Fruit fly (Drosophila melanogaster) ovary, adult (tissue): ENCODE results near the gene RfC4.

ENCODE experiments used
- CG17801 ChIP-seq: fragments of 200-800 bp; optimal IDR thresholded peaks from 2 replicates; lab custom pipeline; 2019; ENCODE audit warnings: missing biosample characterization, mild to moderate bottlenecking, missing genetic modification characterization, moderate library complexity; ENCODE audit not compliant: partially characterized antibody

RfC4 gene

DNA sequence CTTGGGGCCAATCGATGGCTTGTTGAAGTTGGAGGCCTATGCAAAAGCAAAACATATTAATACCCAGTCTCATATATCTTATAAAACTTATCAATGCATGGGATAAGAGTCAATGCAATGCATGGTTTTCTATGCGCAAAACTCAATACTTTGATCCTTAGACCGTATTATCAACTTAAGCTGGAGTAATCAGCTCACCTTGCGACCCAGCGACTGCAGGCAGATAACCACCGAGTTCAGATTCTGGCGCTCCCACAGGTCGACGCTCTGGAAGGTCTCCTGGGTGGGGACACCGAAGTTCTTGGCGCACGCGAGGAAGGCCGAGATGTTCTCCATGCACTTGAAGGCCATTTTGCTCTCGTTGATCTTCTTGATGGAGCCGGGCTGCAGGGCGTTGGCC is 20.7 kb downstream of the RfC4 start:
- no peak for TF ChIP-seq CG17801 (GFP tag; lab: Kevin White, UChicago)

DNA sequence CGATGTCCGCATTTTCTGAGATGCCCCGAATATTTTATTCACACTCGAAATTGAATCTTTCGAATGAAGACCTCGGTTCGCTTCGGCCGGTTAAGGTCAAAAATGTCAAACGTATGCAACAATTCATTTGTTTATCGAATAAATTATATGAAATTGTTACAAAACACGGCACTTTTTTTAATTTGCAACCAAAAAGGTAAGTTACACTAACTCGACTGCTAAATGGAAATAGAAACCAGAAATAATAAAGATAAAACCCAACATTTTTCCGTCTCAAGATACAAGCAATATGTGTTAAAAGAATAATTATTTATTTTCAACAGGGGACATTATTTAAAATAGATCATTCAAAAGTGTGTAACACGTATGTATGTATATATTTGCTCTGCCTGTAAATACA is 21.8 kb downstream of the RfC4 start:
- no peak for TF ChIP-seq CG17801 (GFP tag; lab: Kevin White, UChicago)

DNA sequence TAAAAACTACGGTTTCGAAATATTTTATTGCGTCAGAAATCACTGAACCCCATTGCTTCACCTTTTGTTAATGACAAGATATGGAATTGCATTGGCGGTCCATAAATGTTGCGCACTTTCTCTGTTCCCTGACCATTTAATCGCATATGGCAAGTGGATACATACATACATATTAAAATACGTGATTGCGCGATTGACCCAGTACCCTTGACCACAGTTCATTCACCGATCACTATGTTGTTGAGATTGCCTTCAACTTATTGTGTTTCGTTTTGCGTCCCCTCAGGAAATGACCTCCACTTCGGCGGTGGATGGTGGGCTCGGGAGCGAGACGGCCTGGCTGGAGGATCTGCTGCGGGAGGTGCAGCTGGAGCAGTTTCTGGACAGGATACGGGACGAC is 25.6 kb downstream of the RfC4 start:
- no peak for TF ChIP-seq CG17801 (GFP tag; lab: Kevin White, UChicago)

- TF ChIP-seq CG17801 (GFP tag; lab: Kevin White, UChicago) = peak; percentile 22
These were observed 26.9 kb downstream of the RfC4 start for dm6 chr3L:4108844-4109494.

DNA sequence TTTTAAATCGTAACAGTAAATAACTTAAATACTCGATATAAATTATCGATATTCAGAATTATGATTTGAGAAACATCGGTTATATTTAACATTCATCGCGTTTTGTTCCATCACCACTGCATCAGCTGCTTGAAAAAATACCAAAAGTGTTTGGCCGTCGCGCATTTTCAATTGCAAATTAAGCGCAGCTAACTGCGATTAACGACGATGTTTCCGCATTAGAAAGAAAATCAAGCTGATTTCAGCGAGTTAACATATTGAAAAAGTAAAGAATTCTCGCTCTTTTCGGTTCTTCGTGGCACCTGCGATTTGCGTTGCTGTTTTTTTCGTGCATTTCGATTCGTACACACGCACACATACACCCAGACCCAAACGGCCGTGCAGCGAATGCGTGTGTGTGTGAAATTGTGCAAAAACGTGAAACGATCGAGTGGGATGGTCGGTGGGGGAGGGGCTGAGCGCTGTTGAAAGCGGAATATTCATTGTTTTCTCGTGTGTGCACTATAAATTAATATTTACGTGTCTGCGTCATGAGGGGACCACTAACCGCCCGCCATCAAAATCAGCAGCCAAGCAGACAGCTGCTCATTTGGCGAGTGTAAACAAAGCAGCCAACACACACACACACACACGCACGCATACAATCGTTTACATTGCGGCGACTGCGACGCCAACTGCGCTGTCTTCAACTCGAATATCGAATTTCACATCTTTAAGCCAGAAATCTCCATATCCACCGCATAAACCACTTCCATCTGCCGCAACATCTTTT is 27.6 kb downstream of the RfC4 start, which contains the start of gene Ack:
TSS of gene Ack (plus strand) at position 115 of the 772 bp plus-strand sequence.
- no peak for TF ChIP-seq CG17801 (GFP tag; lab: Kevin White, UChicago)

DNA sequence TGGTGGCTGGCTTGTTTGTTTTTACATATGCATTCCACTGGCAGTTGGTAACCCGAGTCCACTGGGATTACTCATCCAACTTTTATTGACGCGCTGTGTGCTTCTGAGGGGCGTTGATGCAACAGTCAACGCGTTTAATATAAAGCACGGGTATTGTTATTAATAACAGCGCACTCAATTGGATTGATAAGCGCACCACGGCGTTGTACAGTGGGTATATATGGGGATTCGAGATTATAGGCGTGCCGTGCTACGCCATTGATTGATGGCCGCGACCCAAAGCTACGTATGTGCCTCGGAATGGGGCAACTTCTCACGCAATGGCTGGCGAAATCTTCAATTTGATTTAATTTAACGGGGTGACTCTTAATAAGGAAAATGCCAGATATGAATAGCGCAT is 28.7 kb downstream of the RfC4 start:
- TF ChIP-seq CG17801 (GFP tag; lab: Kevin White, UChicago) = no peak

- peak; percentile 35 for TF ChIP-seq CG17801 (GFP tag; lab: Kevin White, UChicago)
These were observed 32.3 kb downstream of the RfC4 start, which contains the start of gene Fit1 for dm6 chr3L:4103258-4104247. Gene Fit1 (plus strand): TSS chr3L:4103564.

DNA sequence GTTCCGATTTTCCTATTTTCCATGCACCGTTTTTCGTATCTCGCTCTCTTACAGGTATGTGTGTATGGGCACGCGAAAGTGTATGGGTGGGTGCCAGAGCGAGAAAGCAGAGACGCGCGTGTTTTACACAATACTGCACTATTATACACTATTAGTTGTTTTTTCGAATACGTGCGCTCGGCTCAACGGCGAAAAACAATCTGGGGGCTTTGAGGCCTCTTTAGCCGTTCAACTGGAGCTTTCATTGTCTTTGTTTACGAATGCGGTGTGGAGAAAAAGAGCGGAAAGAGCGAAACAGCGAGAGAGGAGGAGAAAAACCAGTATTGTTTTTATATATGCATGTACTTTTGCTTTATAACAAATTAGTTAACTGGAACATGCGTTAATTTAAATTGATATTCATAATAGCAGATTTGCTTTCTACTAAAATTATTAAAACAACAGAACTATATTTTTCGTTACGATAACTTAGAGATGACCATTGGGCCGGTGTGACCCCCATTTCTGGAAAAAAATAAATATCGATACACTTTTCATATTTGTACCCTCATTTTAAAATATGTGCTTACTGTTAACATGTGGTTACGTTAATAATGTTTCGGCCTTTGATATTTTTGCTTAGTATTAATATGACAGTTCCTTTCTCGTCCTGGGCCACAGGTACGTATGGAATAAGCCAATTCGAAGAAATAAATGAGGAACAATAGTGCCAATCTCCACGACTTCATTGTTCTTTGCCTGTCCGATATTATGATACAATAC is 33.2 kb downstream of the RfC4 start, which contains the start of gene CG14995:
TSS of gene CG14995 (minus strand) at position 761 of the 762 bp plus-strand sequence.
- peak; percentile 72 for TF ChIP-seq CG17801 (GFP tag; lab: Kevin White, UChicago)

- TF ChIP-seq CG17801 (GFP tag; lab: Kevin White, UChicago) = no peak
These were observed 36.6 kb downstream of the RfC4 start for dm6 chr3L:4099194-4099593.

- no peak for TF ChIP-seq CG17801 (GFP tag; lab: Kevin White, UChicago)
These were observed 39.3 kb downstream of the RfC4 start for dm6 chr3L:4096546-4096945.

dm6 chr3L:4092705-4093257 is 43.1 kb downstream of the RfC4 start, which contains the start of gene CG14990:
Gene CG14990 (plus strand): TSS chr3L:4093207.
- TF ChIP-seq CG17801 (GFP tag; lab: Kevin White, UChicago) = no peak

- no peak for TF ChIP-seq CG17801 (GFP tag; lab: Kevin White, UChicago)
These were observed 47.1 kb downstream of the RfC4 start, which contains the start of gene Gad1 for dm6 chr3L:4088694-4089190. Gene Gad1 (minus strand): TSS chr3L:4088744.

DNA sequence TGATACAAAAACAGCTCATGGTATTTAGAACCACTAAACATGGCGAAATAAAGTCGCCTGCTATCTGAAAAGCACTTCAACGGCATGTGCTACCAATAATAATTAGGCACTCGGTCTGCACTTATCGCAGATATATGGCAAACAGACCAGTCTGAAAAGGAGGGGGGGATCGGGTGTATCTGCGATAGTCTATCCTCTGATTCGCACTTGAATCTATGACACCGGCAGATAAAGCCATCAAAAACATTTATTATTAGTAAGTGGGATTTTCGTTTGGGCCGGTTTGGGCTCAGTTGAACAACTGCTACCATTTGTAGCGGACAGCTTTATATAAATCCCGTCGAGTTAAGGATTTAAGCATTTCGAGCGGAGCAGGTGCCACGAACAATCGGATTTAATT is 48.6 kb downstream of the RfC4 start, which contains the start of gene CG14989:
TSS of gene CG14989 (plus strand) at position 301 of the 400 bp plus-strand sequence.
- TF ChIP-seq CG17801 (GFP tag; lab: Kevin White, UChicago) = no peak
